Fruit fly (Drosophila melanogaster) whole organism, prepupa: Measurements from ENCODE around the gene CG10650.

ENCODE experiments used
- Blimp-1 ChIP-seq: fragments of 200-800 bp; sonication (Bioruptor generic); optimal IDR thresholded peaks from 3 replicates; lab custom pipeline; 2017; ENCODE audit warnings: missing biosample characterization, missing genetic modification characterization, mild to moderate bottlenecking, moderate library complexity, missing genetic modification reagents
- CG16779 ChIP-seq: fragments of 200-800 bp; sonication (Bioruptor generic); optimal IDR thresholded peaks from 3 replicates; lab custom pipeline; 2017; ENCODE audit warnings: missing biosample characterization, mild to moderate bottlenecking, missing genetic modification characterization
- CG32006 ChIP-seq: fragments of 200-800 bp; sonication (Bioruptor generic); optimal IDR thresholded peaks from 3 replicates; lab custom pipeline; 2017; ENCODE audit warnings: missing biosample characterization, mild to moderate bottlenecking, missing genetic modification characterization
- CG34406 ChIP-seq: fragments of 200-800 bp; sonication (Bioruptor generic); optimal IDR thresholded peaks from 3 replicates; lab custom pipeline; 2016; ENCODE audit warnings: missing biosample characterization, missing genetic modification characterization
- CG3919 ChIP-seq: fragments of 200-800 bp; sonication (Bioruptor generic); optimal IDR thresholded peaks from 3 replicates; lab custom pipeline; 2016; ENCODE audit warnings: missing biosample characterization, missing genetic modification characterization
- CG4318 ChIP-seq: fragments of 200-800 bp; sonication (Bioruptor generic); optimal IDR thresholded peaks from 3 replicates; lab custom pipeline; 2017; ENCODE audit warnings: missing biosample characterization, mild to moderate bottlenecking, missing genetic modification characterization
- CG7368 ChIP-seq: fragments of 200-800 bp; sonication (Bioruptor generic); optimal IDR thresholded peaks from 3 replicates; lab custom pipeline; 2016; ENCODE audit warnings: missing biosample characterization, missing genetic modification characterization
- CG8319 ChIP-seq: fragments of 200-800 bp; sonication (Bioruptor generic); optimal IDR thresholded peaks from 3 replicates; lab custom pipeline; 2016; ENCODE audit warnings: missing biosample characterization, missing genetic modification characterization
- CG8632 ChIP-seq: fragments of 200-800 bp; sonication (Bioruptor generic); optimal IDR thresholded peaks from 3 replicates; lab custom pipeline; 2016; ENCODE audit warnings: missing biosample characterization, missing genetic modification characterization
- CG9139 ChIP-seq: fragments of 200-800 bp; sonication (Bioruptor generic); optimal IDR thresholded peaks from 3 replicates; lab custom pipeline; 2017; ENCODE audit warnings: missing biosample characterization, mild to moderate bottlenecking, missing genetic modification characterization
- Eip75B ChIP-seq: fragments of 200-800 bp; sonication (Bioruptor generic); optimal IDR thresholded peaks from 3 replicates; lab custom pipeline; 2016; ENCODE audit warnings: missing biosample characterization, missing genetic modification characterization
- Eip78C ChIP-seq: fragments of 200-800 bp; sonication (Bioruptor generic); peaks from one replicate; lab custom pipeline; 2016; ENCODE audit warnings: missing biosample characterization, missing genetic modification characterization
- Ets96B ChIP-seq: fragments of 200-800 bp; optimal IDR thresholded peaks from 2 replicates; lab custom pipeline; 2019; ENCODE audit warnings: missing biosample characterization, mild to moderate bottlenecking, missing genetic modification characterization, moderate library complexity
- Hr38 ChIP-seq: sonication (Bioruptor generic); optimal IDR thresholded peaks from 2 replicates; lab custom pipeline; 2016; ENCODE audit warnings: missing biosample characterization, missing genetic modification characterization
- Hr39 ChIP-seq: fragments of 200-800 bp; sonication (Bioruptor generic); optimal IDR thresholded peaks from 2 replicates; lab custom pipeline; 2016; ENCODE audit warnings: missing biosample characterization, missing genetic modification characterization
- Hr4 ChIP-seq: fragments of 200-800 bp; sonication (Bioruptor generic); optimal IDR thresholded peaks from 3 replicates; lab custom pipeline; 2016; ENCODE audit warnings: missing biosample characterization, missing genetic modification characterization
- Lpt ChIP-seq: fragments of 200-800 bp; sonication (Bioruptor generic); optimal IDR thresholded peaks from 3 replicates; lab custom pipeline; 2016; ENCODE audit warnings: missing biosample characterization, missing genetic modification characterization
- Met ChIP-seq: fragments of 200-800 bp; sonication (Bioruptor generic); optimal IDR thresholded peaks from 3 replicates; lab custom pipeline; 2016; ENCODE audit warnings: missing biosample characterization, missing genetic modification characterization
- OdsH ChIP-seq: fragments of 200-800 bp; sonication (Bioruptor generic); optimal IDR thresholded peaks from 3 replicates; lab custom pipeline; 2016; ENCODE audit warnings: missing biosample characterization, missing genetic modification characterization
- Smox ChIP-seq: fragments of 200-800 bp; sonication (Bioruptor generic); optimal IDR thresholded peaks from 3 replicates; lab custom pipeline; 2016; ENCODE audit warnings: missing biosample characterization, missing genetic modification characterization
- Sox102F ChIP-seq: fragments of 200-800 bp; sonication (Bioruptor generic); optimal IDR thresholded peaks from 2 replicates; lab custom pipeline; 2016; ENCODE audit warnings: missing biosample characterization, mild to moderate bottlenecking, missing genetic modification characterization
- achi ChIP-seq: fragments of 200-800 bp; sonication (Bioruptor generic); optimal IDR thresholded peaks from 3 replicates; lab custom pipeline; 2016; ENCODE audit warnings: missing biosample characterization, missing genetic modification characterization
- acj6 ChIP-seq: fragments of 200-800 bp; sonication (Bioruptor generic); optimal IDR thresholded peaks from 3 replicates; lab custom pipeline; 2016; ENCODE audit warnings: missing biosample characterization, missing genetic modification characterization
- cyc ChIP-seq: fragments of 200-800 bp; sonication (Bioruptor generic); optimal IDR thresholded peaks from 3 replicates; lab custom pipeline; 2016; ENCODE audit warnings: missing biosample characterization, missing genetic modification characterization
- dsx ChIP-seq: fragments of 200-800 bp; optimal IDR thresholded peaks from 3 replicates; lab custom pipeline; 2019; ENCODE audit warnings: missing biosample characterization, mild to moderate bottlenecking, missing genetic modification characterization, moderate library complexity; ENCODE audit not compliant: poor library complexity, severe bottlenecking
- eg ChIP-seq: fragments of 200-800 bp; sonication (Bioruptor generic); IDR thresholded peaks from 3 replicates; pipeline ENCODE4 v1.3.6; 2022; ENCODE audit warnings: missing biosample characterization, missing genetic modification characterization
- esn ChIP-seq: fragments of 200-800 bp; sonication (Bioruptor generic); optimal IDR thresholded peaks from 2 replicates; lab custom pipeline; 2016; ENCODE audit warnings: missing biosample characterization, mild to moderate bottlenecking, missing genetic modification characterization, moderate library complexity
- fd59A ChIP-seq: fragments of 200-800 bp; sonication (Bioruptor generic); optimal IDR thresholded peaks from 2 replicates; lab custom pipeline; 2017; ENCODE audit warnings: missing biosample characterization, mild to moderate bottlenecking, missing genetic modification characterization, missing genetic modification reagents
- fkh ChIP-seq: fragments of 200-800 bp; sonication (Bioruptor generic); optimal IDR thresholded peaks from 3 replicates; lab custom pipeline; 2017; ENCODE audit warnings: missing biosample characterization, mild to moderate bottlenecking, missing genetic modification characterization, moderate library complexity
- lz ChIP-seq: fragments of 200-800 bp; sonication (Bioruptor generic); optimal IDR thresholded peaks from 3 replicates; lab custom pipeline; 2016; ENCODE audit warnings: missing biosample characterization, missing genetic modification characterization
- net ChIP-seq: fragments of 200-800 bp; sonication (Bioruptor generic); optimal IDR thresholded peaks from 3 replicates; lab custom pipeline; 2016; ENCODE audit warnings: missing biosample characterization, missing genetic modification characterization
- pdm3 ChIP-seq: fragments of 200-800 bp; sonication (Bioruptor generic); optimal IDR thresholded peaks from 3 replicates; lab custom pipeline; 2016; ENCODE audit warnings: missing biosample characterization, missing genetic modification characterization
- salr ChIP-seq, 2 experiments: fragments of 200-800 bp; sonication (Bioruptor generic); optimal IDR thresholded peaks; 3 replicates each; lab custom pipeline; 2016 to 2018; ENCODE audit warnings: missing biosample characterization in 2 of 2, missing genetic modification characterization in 2 of 2, mild to moderate bottlenecking in 1 of 2
- spab ChIP-seq: fragments of 200-800 bp; sonication (Bioruptor generic); optimal IDR thresholded peaks from 2 replicates; lab custom pipeline; 2017; ENCODE audit warnings: missing biosample characterization, mild to moderate bottlenecking, missing genetic modification characterization, missing genetic modification reagents
- ss ChIP-seq, 2 experiments: fragments of 200-800 bp; sonication (Bioruptor generic); optimal IDR thresholded peaks; 2 replicates in 1 of 2; 3 replicates in 1 of 2; lab custom pipeline; 2017 to 2018; ENCODE audit warnings: mild to moderate bottlenecking in 2 of 2, missing biosample characterization in 2 of 2, missing genetic modification characterization in 2 of 2, moderate library complexity in 1 of 2
- svp ChIP-seq: fragments of 200-800 bp; sonication (Bioruptor generic); peaks from one replicate; lab custom pipeline; 2016; ENCODE audit warnings: missing biosample characterization, missing genetic modification characterization
- topi ChIP-seq: fragments of 200-800 bp; sonication (Bioruptor generic); optimal IDR thresholded peaks from 3 replicates; lab custom pipeline; 2016; ENCODE audit warnings: missing biosample characterization, missing genetic modification characterization
- vri ChIP-seq: fragments of 200-800 bp; sonication (Bioruptor generic); optimal IDR thresholded peaks from 3 replicates; lab custom pipeline; 2016; ENCODE audit warnings: missing biosample characterization, mild to moderate bottlenecking, missing genetic modification characterization

Gene CG10650

dm6 chr2L:18954255-18954715, 41.4 kb downstream of the CG10650 start, which contains the start of gene CG10621 (continued):
- no peak for TF ChIP-seq CG3919 (GFP tag; lab: Kevin White, UChicago)
- no peak for TF ChIP-seq CG9139 (GFP tag; lab: Kevin White, UChicago)
- no peak for TF ChIP-seq CG7368 (GFP tag; lab: Kevin White, UChicago)
- no peak for TF ChIP-seq eg
- TF ChIP-seq Met = no peak
- TF ChIP-seq net (GFP tag; lab: Kevin White, UChicago) = peak; percentile 33
- peak in 1 of 2 experiments; percentile 32 for TF ChIP-seq ss (GFP tag; optimal IDR thresholded peaks at IDR 0.05; lab: Kevin White, UChicago)
- TF ChIP-seq CG32006 (GFP tag; lab: Kevin White, UChicago) = no peak
- no peak for TF ChIP-seq CG16779 (tag; lab: Kevin White, UChicago)
- no peak for TF ChIP-seq Smox (GFP tag; lab: Kevin White, UChicago)
- no peak for TF ChIP-seq CG4318 (GFP tag; lab: Kevin White, UChicago)
- TF ChIP-seq OdsH = no peak
- TF ChIP-seq Hr39 = no peak
- peak; percentile 20 for TF ChIP-seq Sox102F
- TF ChIP-seq svp (GFP tag; lab: Kevin White, UChicago) = peak; percentile 97
- no peak for TF ChIP-seq CG8319
- TF ChIP-seq topi (GFP tag; lab: Kevin White, UChicago) = no peak
- no peak for TF ChIP-seq salr (GFP tag; optimal IDR thresholded peaks at IDR 0.05; lab: Kevin White, UChicago)
- TF ChIP-seq pdm3 = no peak
- no peak for TF ChIP-seq Lpt (GFP tag; lab: Kevin White, UChicago)
- TF ChIP-seq lz = no peak
- no peak for TF ChIP-seq acj6 (GFP tag; lab: Kevin White, UChicago)
- TF ChIP-seq Ets96B = no peak
- no peak for TF ChIP-seq Hr38 (GFP tag; lab: Kevin White, UChicago)
- TF ChIP-seq Blimp-1 (GFP tag; lab: Kevin White, UChicago) = no peak
- no peak for TF ChIP-seq fd59A (GFP tag; lab: Kevin White, UChicago)
- TF ChIP-seq Eip75B (GFP tag; lab: Kevin White, UChicago) = no peak
- no peak for TF ChIP-seq Hr4 (GFP tag; lab: Kevin White, UChicago)
- TF ChIP-seq, all 60 proteins: peak for 10

dm6 chr2L:18953512-18954254, 42.1 kb downstream of the CG10650 start:
- TF ChIP-seq cyc (GFP tag; lab: Kevin White, UChicago) (no peak), Eip78C (GFP tag; lab: Kevin White, UChicago) (peak; percentile 14), acj6 (GFP tag; lab: Kevin White, UChicago) (peak; percentile 11), Met (peak; percentile 17), CG32006 (GFP tag; lab: Kevin White, UChicago) (peak; percentile 17), CG34406 (no peak), vri (peak; percentile 80), esn (peak; percentile 35), dsx (peak; percentile 40)
- TF ChIP-seq, all 60 proteins: peak for 7

dm6 chr2L:18951674-18952073, 44.1 kb downstream of the CG10650 start, which contains the start of gene Nedd8:
Gene Nedd8 (minus strand): TSS chr2L:18951837.
- TF ChIP-seq spab (GFP tag; lab: Kevin White, UChicago) = no peak
- no peak for TF ChIP-seq svp (GFP tag; lab: Kevin White, UChicago)
- TF ChIP-seq achi (GFP tag; lab: Kevin White, UChicago) = peak; percentile 91
- TF ChIP-seq CG8632 = no peak
- no peak for TF ChIP-seq Hr39
- no peak for TF ChIP-seq Smox (GFP tag; lab: Kevin White, UChicago)
- TF ChIP-seq CG4318 (GFP tag; lab: Kevin White, UChicago) = no peak
- TF ChIP-seq fkh = peak; percentile 21
